Fruit fly (Drosophila melanogaster): ENCODE results near the gene tal-2A.
A peak's percentile ranks its signal among the peaks of the same experiment; 100 is the strongest.

DNA sequence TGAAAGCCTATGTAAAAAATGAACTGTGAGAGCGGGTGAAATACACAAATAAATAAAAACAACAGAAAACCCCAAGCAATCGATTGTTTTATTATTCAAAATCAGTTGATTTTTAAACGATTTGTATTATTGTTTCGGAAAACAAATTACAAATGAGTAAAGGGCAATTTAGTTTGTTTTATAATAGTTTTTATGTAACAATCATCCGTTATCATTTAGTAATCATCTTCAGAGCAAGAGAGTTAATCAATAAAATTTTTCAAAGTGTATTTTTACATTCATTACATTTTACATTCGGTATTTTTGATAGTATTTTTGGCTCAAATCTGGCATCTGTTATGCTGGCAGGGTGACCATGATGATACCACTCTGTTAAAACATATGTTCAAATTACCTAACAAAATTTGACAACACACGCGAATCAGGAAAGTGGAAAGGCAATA, 33.6 kb upstream of the tal-2A start, which contains the start of the genes CG42375 and CG9288:
- TF ChIP-seq EcR (GFP tag; optimal IDR thresholded peaks at IDR 0.05), result no peak
- TF ChIP-seq CG32121 (GFP tag; IDR thresholded peaks at IDR 0.05), result peak; percentile 80
- TF ChIP-seq CG15710 (tag; optimal IDR thresholded peaks at IDR 0.05), result no peak

Measured in whole organism, pupa.